Worm (Caenorhabditis elegans): ENCODE data around the gene C16C8.9.

DNA sequence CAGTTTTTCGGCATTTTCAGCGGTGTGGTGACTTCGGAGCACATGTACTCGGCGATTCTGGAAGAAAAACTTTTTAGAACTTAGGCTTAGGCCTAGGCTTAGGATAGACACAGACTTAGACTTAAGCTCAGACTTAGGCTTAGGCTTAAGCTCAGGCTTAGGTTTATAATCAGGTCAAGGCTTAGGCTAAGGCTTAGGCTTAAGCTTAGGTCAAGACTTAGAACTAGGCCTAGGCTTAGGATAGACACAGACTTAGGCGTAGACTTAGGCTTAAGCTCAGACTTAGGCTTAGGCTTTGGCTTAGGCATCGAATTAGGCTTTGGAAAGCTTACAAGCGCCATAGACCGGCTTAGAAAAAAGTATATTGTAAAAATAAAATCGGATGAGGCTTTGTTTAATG is 13.5 kb upstream of the C16C8.9 start:
- no peak for TF ChIP-seq nhr-19 (GFP tag; conservative IDR thresholded peaks at IDR 0.05)
- TF ChIP-seq skn-1 (tag; optimal IDR thresholded peaks at IDR 0.05): no peak
- no peak for TF ChIP-seq nhr-237 (tag; optimal IDR thresholded peaks at IDR 0.05)
- TF ChIP-seq hlh-17 (GFP tag; optimal IDR thresholded peaks at IDR 0.05; ENCODE audit: borderline replicate concordance): no peak
- no peak for TF ChIP-seq ceh-82 (tag; optimal IDR thresholded peaks at IDR 0.05)
- TF ChIP-seq zip-4 (GFP tag; optimal IDR thresholded peaks at IDR 0.05): no peak
- no peak for TF ChIP-seq blmp-1 (tag; optimal IDR thresholded peaks at IDR 0.05)
- no peak for TF ChIP-seq jun-1 (tag; optimal IDR thresholded peaks at IDR 0.05)
- no peak for TF ChIP-seq ztf-11 (tag; optimal IDR thresholded peaks at IDR 0.05)
- no peak for TF ChIP-seq ama-1 (optimal IDR thresholded peaks at IDR 0.05)
- no peak for TF ChIP-seq fkh-10 (GFP tag; optimal IDR thresholded peaks at IDR 0.05)
- no peak for TF ChIP-seq tlp-1 (tag; optimal IDR thresholded peaks at IDR 0.05)
- no peak for TF ChIP-seq aly-2 (tag; optimal IDR thresholded peaks at IDR 0.05)
